Worm (Caenorhabditis elegans) whole organism, late embryonic: Measurements from ENCODE around the gene ttx-1.

Experiments used
- C08G9.2 ChIP-seq: sonication (generic microtip); optimal IDR thresholded peaks from 2 replicates; lab custom pipeline; 2016; ENCODE audit warnings: mild to moderate bottlenecking, missing genetic modification characterization, moderate library complexity, missing compliant biosample characterization
- C38D4.7 ChIP-seq: fragments of 200-800 bp; sonication (Bioruptor generic); optimal IDR thresholded peaks from 2 replicates; lab custom pipeline; 2018; ENCODE audit warnings: mild to moderate bottlenecking, missing genetic modification characterization, moderate library complexity, missing compliant biosample characterization
- K02D7.2 ChIP-seq: sonication (generic microtip); optimal IDR thresholded peaks from 2 replicates; lab custom pipeline; 2017; ENCODE audit warnings: mild to moderate bottlenecking, missing genetic modification characterization, missing compliant biosample characterization
- K09A11.1 ChIP-seq: sonication (generic microtip); optimal IDR thresholded peaks from 2 replicates; lab custom pipeline; 2017; ENCODE audit warnings: antibody characterized with exemption, mild to moderate bottlenecking, missing genetic modification characterization, missing compliant biosample characterization; ENCODE audit not compliant: insufficient read depth
- Y22D7AL.16 ChIP-seq: sonication (generic microtip); optimal IDR thresholded peaks from 2 replicates; lab custom pipeline; 2016; ENCODE audit warnings: missing genetic modification characterization, missing compliant biosample characterization
- ama-1 ChIP-seq: fragments of 150-350 bp; optimal IDR thresholded peaks from 2 replicates; lab custom pipeline; 2014
- ceh-22 ChIP-seq: sonication (generic microtip); optimal IDR thresholded peaks from 2 replicates; lab custom pipeline; 2017; ENCODE audit warnings: missing biosample characterization, missing genetic modification characterization
- ceh-24 ChIP-seq: sonication (generic microtip); optimal IDR thresholded peaks from 2 replicates; lab custom pipeline; 2016; ENCODE audit warnings: mild to moderate bottlenecking, missing genetic modification characterization, missing compliant biosample characterization
- ceh-30 ChIP-seq: fragments of 150-350 bp; optimal IDR thresholded peaks from 2 replicates; lab custom pipeline; 2014; ENCODE audit warnings: missing biosample characterization, missing genetic modification characterization
- ceh-34 ChIP-seq: sonication (generic microtip); optimal IDR thresholded peaks from 2 replicates; lab custom pipeline; 2016; ENCODE audit warnings: mild to moderate bottlenecking, missing genetic modification characterization, missing compliant biosample characterization
- ceh-45 ChIP-seq: fragments of 200-800 bp; sonication (Bioruptor generic); IDR thresholded peaks from 2 replicates; pipeline ENCODE4 v1.3.6; 2022; ENCODE audit warnings: missing genetic modification reagents, missing genetic modification characterization, missing compliant biosample characterization
- ceh-48 ChIP-seq: sonication (generic microtip); optimal IDR thresholded peaks from 2 replicates; lab custom pipeline; 2016; ENCODE audit warnings: missing genetic modification characterization, inconsistent platforms, missing compliant biosample characterization
- ceh-9 ChIP-seq: sonication (generic microtip); optimal IDR thresholded peaks from 2 replicates; lab custom pipeline; 2016; ENCODE audit warnings: mild to moderate bottlenecking, missing genetic modification characterization, inconsistent platforms, missing compliant biosample characterization
- che-1 ChIP-seq: sonication (generic microtip); optimal IDR thresholded peaks from 2 replicates; lab custom pipeline; 2016; ENCODE audit warnings: mild to moderate bottlenecking, missing genetic modification characterization, missing compliant biosample characterization
- dve-1 ChIP-seq: sonication (generic microtip); optimal IDR thresholded peaks from 2 replicates; lab custom pipeline; 2017; ENCODE audit warnings: antibody characterized with exemption, mild to moderate bottlenecking, missing genetic modification characterization, missing compliant biosample characterization
- eyg-1 ChIP-seq: sonication (generic microtip); optimal IDR thresholded peaks from 2 replicates; lab custom pipeline; 2016; ENCODE audit warnings: missing genotype, missing genetic modification characterization, missing compliant biosample characterization
- gmeb-2 ChIP-seq: sonication (generic microtip); optimal IDR thresholded peaks from 2 replicates; lab custom pipeline; 2016; ENCODE audit warnings: missing genetic modification characterization, inconsistent platforms, missing compliant biosample characterization
- hlh-13 ChIP-seq: fragments of 200-800 bp; sonication (Bioruptor generic); optimal IDR thresholded peaks from 2 replicates; lab custom pipeline; 2018; ENCODE audit warnings: mild to moderate bottlenecking, missing genetic modification characterization, missing compliant biosample characterization
- hlh-15 ChIP-seq: sonication (generic microtip); optimal IDR thresholded peaks from 2 replicates; lab custom pipeline; 2016; ENCODE audit warnings: missing genetic modification characterization, missing compliant biosample characterization
- hlh-30 ChIP-seq: sonication (generic microtip); optimal IDR thresholded peaks from 2 replicates; lab custom pipeline; 2017; ENCODE audit warnings: antibody characterized with exemption, missing genetic modification characterization, missing compliant biosample characterization; ENCODE audit not compliant: insufficient read depth
- hlh-8 ChIP-seq: sonication (generic microtip); optimal IDR thresholded peaks from 2 replicates; lab custom pipeline; 2016; ENCODE audit warnings: missing genotype, missing genetic modification characterization, missing compliant biosample characterization
- lim-6 ChIP-seq: sonication (generic microtip); optimal IDR thresholded peaks from 2 replicates; lab custom pipeline; 2016; ENCODE audit warnings: missing genetic modification characterization, missing compliant biosample characterization
- lin-11 ChIP-seq: fragments of 200-800 bp; sonication (Bioruptor generic); optimal IDR thresholded peaks from 2 replicates; lab custom pipeline; 2018; ENCODE audit warnings: mild to moderate bottlenecking, missing genetic modification characterization, missing compliant biosample characterization
- madf-2 ChIP-seq: sonication (generic microtip); optimal IDR thresholded peaks from 2 replicates; lab custom pipeline; 2017; ENCODE audit warnings: missing genetic modification characterization, missing compliant biosample characterization
- mec-3 ChIP-seq: sonication (generic microtip); optimal IDR thresholded peaks from 2 replicates; lab custom pipeline; 2016; ENCODE audit warnings: borderline replicate concordance, missing genetic modification characterization, missing compliant biosample characterization
- nfya-1 ChIP-seq: sonication (generic microtip); optimal IDR thresholded peaks from 2 replicates; lab custom pipeline; 2017; ENCODE audit warnings: missing genetic modification characterization, mild to moderate bottlenecking, missing compliant biosample characterization, antibody characterized with exemption, moderate library complexity
- nhr-11 ChIP-seq: fragments of 150-350 bp; optimal IDR thresholded peaks from 2 replicates; lab custom pipeline; 2014; ENCODE audit warnings: missing biosample characterization, missing genetic modification characterization
- nhr-232 ChIP-seq: sonication (generic microtip); optimal IDR thresholded peaks from 2 replicates; lab custom pipeline; 2016; ENCODE audit warnings: missing genetic modification characterization, missing compliant biosample characterization
- odd-2 ChIP-seq: sonication (generic microtip); optimal IDR thresholded peaks from 2 replicates; lab custom pipeline; 2017; ENCODE audit warnings: antibody characterized with exemption, mild to moderate bottlenecking, missing genetic modification characterization, missing compliant biosample characterization
- pag-3 ChIP-seq: sonication (generic microtip); optimal IDR thresholded peaks from 2 replicates; lab custom pipeline; 2016; ENCODE audit warnings: missing compliant biosample characterization, missing genetic modification characterization, borderline replicate concordance
- pat-9 ChIP-seq: fragments of 200-800 bp; sonication (Bioruptor generic); optimal IDR thresholded peaks from 2 replicates; lab custom pipeline; 2018; ENCODE audit warnings: mild to moderate bottlenecking, missing genetic modification characterization, moderate library complexity, missing compliant biosample characterization
- pax-1 ChIP-seq: fragments of 150-350 bp; optimal IDR thresholded peaks from 2 replicates; lab custom pipeline; 2014; ENCODE audit warnings: missing biosample characterization, missing genetic modification characterization
- pqm-1 ChIP-seq: sonication (generic microtip); optimal IDR thresholded peaks from 2 replicates; lab custom pipeline; 2016; ENCODE audit warnings: missing genetic modification characterization, missing compliant biosample characterization
- sdc-2 ChIP-seq: sonication (generic microtip); optimal IDR thresholded peaks from 2 replicates; lab custom pipeline; 2016; ENCODE audit warnings: missing genotype, missing genetic modification characterization, missing compliant biosample characterization
- sox-2 ChIP-seq: fragments of 200-800 bp; sonication (Bioruptor generic); IDR thresholded peaks from 2 replicates; pipeline ENCODE4 v1.3.6; 2022; ENCODE audit warnings: missing genetic modification reagents, missing genetic modification characterization, missing compliant biosample characterization
- tbx-2 ChIP-seq: sonication (generic microtip); optimal IDR thresholded peaks from 2 replicates; lab custom pipeline; 2016; ENCODE audit warnings: missing genetic modification characterization, missing compliant biosample characterization
- tbx-7 ChIP-seq: sonication (generic microtip); optimal IDR thresholded peaks from 2 replicates; lab custom pipeline; 2016; ENCODE audit warnings: missing genotype, missing genetic modification characterization, missing compliant biosample characterization
- ttx-3 ChIP-seq: sonication (generic microtip); optimal IDR thresholded peaks from 2 replicates; lab custom pipeline; 2016; ENCODE audit warnings: missing genetic modification reagents, missing genetic modification characterization, missing compliant biosample characterization
- unc-55 ChIP-seq: sonication (generic microtip); optimal IDR thresholded peaks from 2 replicates; lab custom pipeline; 2017; ENCODE audit warnings: missing biosample characterization, missing genetic modification reagents, missing genetic modification characterization
- unc-86 ChIP-seq: sonication (generic microtip); optimal IDR thresholded peaks from 2 replicates; lab custom pipeline; 2016; ENCODE audit warnings: missing genetic modification characterization, missing compliant biosample characterization
- ztf-16 ChIP-seq: sonication (generic microtip); optimal IDR thresholded peaks from 2 replicates; lab custom pipeline; 2017; ENCODE audit warnings: missing genetic modification characterization, missing compliant biosample characterization

The ttx-1 gene

DNA sequence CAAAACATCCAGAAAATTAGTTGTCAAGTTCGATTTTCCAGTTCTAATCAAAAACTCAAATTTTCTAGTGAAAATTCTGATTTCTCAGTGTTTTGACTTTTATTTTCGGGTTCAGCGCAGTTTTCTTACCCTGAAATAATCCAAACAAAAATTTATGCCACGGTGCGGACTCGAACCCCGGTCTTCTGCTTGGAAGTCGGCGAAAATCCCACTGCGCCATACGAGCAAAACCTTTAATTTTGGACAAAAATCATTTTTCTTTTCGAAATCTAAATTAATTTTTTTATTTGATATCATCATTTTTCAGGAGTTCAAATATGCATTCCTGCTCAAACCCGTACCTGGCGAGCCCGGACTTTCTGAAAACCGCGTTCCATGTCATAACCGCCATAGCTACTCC, 14.9 kb downstream of the ttx-1 start, which contains the start of gene srh-233:
srh-233 (plus strand) TSS at position 301 of the 400 bp plus-strand sequence.
- TF ChIP-seq ceh-45 (no peak), che-1 (tag; lab: Kevin White, UChicago) (no peak), K09A11.1 (no peak), ztf-16 (tag; lab: Kevin White, UChicago) (no peak), nfya-1 (tag; lab: Kevin White, UChicago) (no peak), lin-11 (tag; lab: Kevin White, UChicago) (no peak), ceh-24 (tag; lab: Kevin White, UChicago) (no peak), Y22D7AL.16 (no peak), odd-2 (tag; lab: Kevin White, UChicago) (no peak), ceh-22 (tag; lab: Kevin White, UChicago) (no peak), tbx-7 (tag; lab: Kevin White, UChicago) (no peak), hlh-13 (no peak), hlh-30 (tag; lab: Kevin White, UChicago) (no peak), tbx-2 (no peak), sox-2 (no peak), eyg-1 (tag; lab: Kevin White, UChicago) (no peak), pag-3 (tag; lab: Kevin White, UChicago) (no peak), pax-1 (no peak), lim-6 (tag; lab: Kevin White, UChicago) (no peak)

- TF ChIP-seq K09A11.1 (no peak), ceh-9 (tag; lab: Kevin White, UChicago) (no peak), ceh-34 (tag; lab: Kevin White, UChicago) (no peak), ceh-30 (tag; lab: Kevin White, UChicago) (no peak), pat-9 (tag; lab: Kevin White, UChicago) (no peak), K02D7.2 (tag; lab: Kevin White, UChicago) (no peak), nhr-11 (tag; lab: Kevin White, UChicago) (no peak)
- TF ChIP-seq, all 69 proteins: peak for 0
Observed at ce11 chrV:20047310-20047709, 16.7 kb downstream of the ttx-1 start, which contains the start of gene spe-19. Gene spe-19 (minus strand): TSS chrV:20047410.

ce11 chrV:20037287-20037686, 26.7 kb downstream of the ttx-1 start, which contains the start of gene Y113G7A.16:
Gene Y113G7A.16 (plus strand): TSS chrV:20037587.
- TF ChIP-seq K02D7.2 (tag; lab: Kevin White, UChicago) (no peak), che-1 (tag; lab: Kevin White, UChicago) (no peak), ttx-3 (no peak)
- TF ChIP-seq, all 69 proteins: peak for 0

DNA sequence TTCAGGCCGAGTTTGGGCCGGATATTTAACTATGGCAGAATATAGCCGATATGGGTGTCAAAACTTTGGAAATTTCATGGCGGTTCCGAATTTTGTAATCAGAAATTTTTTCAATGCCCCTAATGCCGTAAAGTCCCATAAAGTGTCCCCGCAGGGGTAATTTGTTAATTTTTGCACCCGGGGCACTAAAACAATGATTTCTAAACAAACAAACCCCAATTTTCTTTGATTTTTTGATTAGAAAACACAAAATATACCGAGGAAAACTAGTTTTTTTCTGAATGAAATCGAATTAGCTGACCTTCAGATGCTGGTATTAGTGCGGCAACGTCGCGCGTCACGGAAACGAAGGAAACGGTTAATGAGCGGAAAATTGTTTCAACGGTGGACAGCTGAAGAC, 29.1 kb downstream of the ttx-1 start:
- TF ChIP-seq hlh-30 (tag; lab: Kevin White, UChicago) (no peak), mec-3 (no peak), madf-2 (tag; lab: Kevin White, UChicago) (no peak), hlh-8 (no peak), unc-55 (GFP tag; lab: Kevin White, UChicago) (no peak), tbx-2 (no peak)

ce11 chrV:20022996-20023456, 41.0 kb downstream of the ttx-1 start, which contains the start of gene lgc-55:
Gene lgc-55 (plus strand): TSS chrV:20023046.
- no peak for TF ChIP-seq K02D7.2 (tag; lab: Kevin White, UChicago)
- TF ChIP-seq sdc-2 (tag; lab: Kevin White, UChicago) = no peak
- no peak for TF ChIP-seq C08G9.2 (tag; lab: Kevin White, UChicago)
- no peak for TF ChIP-seq ama-1 (lab: Kevin White, UChicago)
- no peak for TF ChIP-seq pqm-1 (tag; lab: Kevin White, UChicago)
- no peak for TF ChIP-seq lin-11 (tag; lab: Kevin White, UChicago)
- no peak for TF ChIP-seq nhr-232
- no peak for TF ChIP-seq ttx-3
- TF ChIP-seq unc-86 (tag; lab: Kevin White, UChicago) = no peak
- TF ChIP-seq ceh-34 (tag; lab: Kevin White, UChicago) = no peak
- no peak for TF ChIP-seq dve-1
- TF ChIP-seq odd-2 (tag; lab: Kevin White, UChicago) = no peak
- no peak for TF ChIP-seq gmeb-2 (tag; lab: Kevin White, UChicago)
- TF ChIP-seq ceh-24 (tag; lab: Kevin White, UChicago) = no peak
- no peak for TF ChIP-seq ceh-48
- TF ChIP-seq nfya-1 (tag; lab: Kevin White, UChicago) = no peak
- no peak for TF ChIP-seq tbx-7 (tag; lab: Kevin White, UChicago)
- no peak for TF ChIP-seq hlh-15 (tag; lab: Kevin White, UChicago)
- no peak for TF ChIP-seq C38D4.7 (GFP tag; lab: Kevin White, UChicago)
